Fruit fly (Drosophila melanogaster) whole organism, pupa: ENCODE data around the gene Hecw.

Source experiments
- CG10348 ChIP-seq: fragments of 200-800 bp; sonication (Bioruptor generic); IDR thresholded peaks from 2 replicates; pipeline ENCODE4 v1.3.6; 2022; ENCODE audit warnings: missing biosample characterization, missing genetic modification characterization
- CG12605 ChIP-seq: fragments of 200-800 bp; sonication (Bioruptor generic); IDR thresholded peaks from 2 replicates; pipeline ENCODE4 v1.3.6; 2022; ENCODE audit warnings: missing biosample characterization, missing genetic modification characterization
- CG13204 ChIP-seq: fragments of 200-800 bp; sonication (Bioruptor generic); optimal IDR thresholded peaks from 2 replicates; lab custom pipeline; 2018; ENCODE audit warnings: missing biosample characterization, mild to moderate bottlenecking, missing genetic modification characterization, moderate library complexity
- CG14655 ChIP-seq: fragments of 200-800 bp; sonication (Bioruptor generic); optimal IDR thresholded peaks from 3 replicates; lab custom pipeline; 2017; ENCODE audit warnings: mild to moderate bottlenecking, missing biosample characterization, missing genetic modification reagents, missing genetic modification characterization
- CG15710 ChIP-seq: fragments of 200-800 bp; sonication (Bioruptor generic); optimal IDR thresholded peaks from 2 replicates; lab custom pipeline; 2018; ENCODE audit warnings: missing biosample characterization, mild to moderate bottlenecking, missing genetic modification characterization, moderate library complexity
- CG17806 ChIP-seq: fragments of 200-800 bp; sonication (Bioruptor generic); optimal IDR thresholded peaks from 2 replicates; lab custom pipeline; 2018; ENCODE audit warnings: missing biosample characterization, mild to moderate bottlenecking, missing genetic modification characterization, moderate library complexity
- CG32121 ChIP-seq: fragments of 200-800 bp; sonication (Bioruptor generic); IDR thresholded peaks from 2 replicates; pipeline ENCODE4 v1.3.6; 2022; ENCODE audit warnings: missing biosample characterization, missing genetic modification characterization
- CG34367 ChIP-seq: fragments of 200-800 bp; sonication (Bioruptor generic); optimal IDR thresholded peaks from 2 replicates; lab custom pipeline; 2018; ENCODE audit warnings: missing biosample characterization, mild to moderate bottlenecking, missing genetic modification characterization
- CG4496 ChIP-seq: fragments of 200-800 bp; sonication (Bioruptor generic); IDR thresholded peaks from 3 replicates; pipeline ENCODE4 v1.3.6; 2022; ENCODE audit warnings: missing biosample characterization, missing genetic modification characterization
- CG8159 ChIP-seq: fragments of 200-800 bp; sonication (Bioruptor generic); optimal IDR thresholded peaks from 3 replicates; lab custom pipeline; 2018; ENCODE audit warnings: missing biosample characterization, mild to moderate bottlenecking, missing genetic modification characterization, moderate library complexity
- CG8301 ChIP-seq: fragments of 200-800 bp; sonication (Bioruptor generic); optimal IDR thresholded peaks from 2 replicates; lab custom pipeline; 2018; ENCODE audit warnings: missing biosample characterization, mild to moderate bottlenecking, missing genetic modification characterization
- CG9948 ChIP-seq: fragments of 200-800 bp; sonication (Bioruptor generic); optimal IDR thresholded peaks from 2 replicates; lab custom pipeline; 2018; ENCODE audit warnings: missing biosample characterization, mild to moderate bottlenecking, missing genetic modification characterization, moderate library complexity
- D1 ChIP-seq: fragments of 200-800 bp; sonication (Bioruptor generic); optimal IDR thresholded peaks from 2 replicates; lab custom pipeline; 2018; ENCODE audit warnings: missing biosample characterization, mild to moderate bottlenecking, missing genetic modification characterization, moderate library complexity
- EcR ChIP-seq: fragments of 200-800 bp; sonication (Bioruptor generic); optimal IDR thresholded peaks from 3 replicates; lab custom pipeline; 2019; ENCODE audit warnings: missing biosample characterization, missing genetic modification characterization, mild to moderate bottlenecking, moderate library complexity, missing genetic modification reagents
- Ets98B ChIP-seq: fragments of 200-800 bp; sonication (Bioruptor generic); IDR thresholded peaks from 2 replicates; pipeline ENCODE4 v1.3.6; 2022; ENCODE audit warnings: missing biosample characterization, missing genetic modification characterization
- Pif1A ChIP-seq: fragments of 200-800 bp; sonication (Bioruptor generic); optimal IDR thresholded peaks from 3 replicates; lab custom pipeline; 2016; ENCODE audit warnings: missing biosample characterization, missing genetic modification characterization
- Pif1B ChIP-seq: fragments of 200-800 bp; sonication (Bioruptor generic); optimal IDR thresholded peaks from 3 replicates; lab custom pipeline; 2016; ENCODE audit warnings: missing biosample characterization, missing genetic modification characterization
- Snoo ChIP-seq: fragments of 200-800 bp; sonication (Bioruptor generic); optimal IDR thresholded peaks from 3 replicates; lab custom pipeline; 2017; ENCODE audit warnings: missing biosample characterization, mild to moderate bottlenecking, missing genetic modification characterization, inconsistent platforms
- fd96Ca ChIP-seq: fragments of 200-800 bp; sonication (Bioruptor generic); IDR thresholded peaks from 3 replicates; pipeline ENCODE4 v1.3.6; 2022; ENCODE audit warnings: missing biosample characterization, missing genetic modification characterization
- gl ChIP-seq: fragments of 200-800 bp; sonication (Bioruptor generic); optimal IDR thresholded peaks from 2 replicates; lab custom pipeline; 2018; ENCODE audit warnings: missing biosample characterization, mild to moderate bottlenecking, missing genetic modification characterization
- rn ChIP-seq: fragments of 200-800 bp; sonication (Bioruptor generic); IDR thresholded peaks from 2 replicates; pipeline ENCODE4 v1.3.6; 2022; ENCODE audit warnings: missing biosample characterization, missing genetic modification characterization

Gene Hecw

DNA sequence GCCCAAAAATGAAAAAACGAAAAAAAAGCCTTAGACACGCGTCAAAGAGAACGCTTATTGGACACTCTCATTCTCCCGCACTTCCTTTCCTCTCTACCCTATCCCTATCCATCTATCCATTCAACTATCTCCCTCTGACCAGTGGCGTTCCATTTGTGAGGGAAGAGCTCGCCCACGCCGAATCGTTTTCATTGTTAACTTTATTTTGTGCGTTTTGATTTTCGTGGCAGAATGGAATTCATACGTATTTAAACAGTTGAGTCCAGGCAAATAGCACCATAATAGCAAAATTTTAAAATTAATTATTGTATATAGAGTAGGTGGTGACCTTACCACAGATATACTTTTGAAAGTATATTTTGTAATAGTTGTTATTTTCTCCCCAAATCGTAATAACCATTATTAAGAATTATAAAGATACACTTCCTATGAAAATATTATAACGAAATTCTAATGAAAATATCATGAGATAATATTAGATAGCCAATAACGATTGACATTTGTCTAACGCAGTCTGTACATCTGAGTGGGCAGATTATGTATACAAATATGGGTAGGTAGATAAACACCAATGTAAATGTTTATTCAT, 32.5 kb downstream of the Hecw start:
- TF ChIP-seq CG4496 (GFP tag; lab: Robert Waterston, UW) (peak; percentile 51; the same call in 1 of the 3 replicates), EcR (GFP tag; lab: Kevin White, UChicago) (no peak)

DNA sequence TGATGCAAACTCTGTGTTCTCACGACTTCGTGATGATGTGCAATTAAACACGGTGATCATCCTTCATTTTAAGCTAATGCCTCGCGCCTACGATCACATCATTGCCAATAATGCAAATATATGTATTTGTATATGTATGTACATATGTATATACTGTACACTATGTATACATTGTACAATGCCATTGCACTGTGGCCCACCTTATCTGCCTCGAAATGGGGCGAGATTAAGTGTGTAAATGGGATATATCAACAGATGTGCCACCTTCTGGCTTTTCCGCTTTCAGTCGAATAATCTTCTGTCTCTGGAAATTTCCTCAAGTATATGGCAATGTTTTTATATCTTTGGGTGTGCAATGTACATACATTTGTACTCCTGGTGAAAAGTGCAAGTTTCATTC, 36.1 kb downstream of the Hecw start:
- TF ChIP-seq CG17806 (tag; lab: Kevin White, UChicago): no peak
- no peak for TF ChIP-seq CG4496 (GFP tag; lab: Robert Waterston, UW)
- peak; percentile 56 for TF ChIP-seq EcR (GFP tag; lab: Kevin White, UChicago)
- no peak for TF ChIP-seq D1 (tag; lab: Kevin White, UChicago)
- TF ChIP-seq Ets98B (GFP tag; lab: Robert Waterston, UW): no peak
- peak; percentile 19 for TF ChIP-seq Pif1B (GFP tag; lab: Kevin White, UChicago)
- TF ChIP-seq CG12605 (GFP tag; lab: Robert Waterston, UW): no peak

DNA sequence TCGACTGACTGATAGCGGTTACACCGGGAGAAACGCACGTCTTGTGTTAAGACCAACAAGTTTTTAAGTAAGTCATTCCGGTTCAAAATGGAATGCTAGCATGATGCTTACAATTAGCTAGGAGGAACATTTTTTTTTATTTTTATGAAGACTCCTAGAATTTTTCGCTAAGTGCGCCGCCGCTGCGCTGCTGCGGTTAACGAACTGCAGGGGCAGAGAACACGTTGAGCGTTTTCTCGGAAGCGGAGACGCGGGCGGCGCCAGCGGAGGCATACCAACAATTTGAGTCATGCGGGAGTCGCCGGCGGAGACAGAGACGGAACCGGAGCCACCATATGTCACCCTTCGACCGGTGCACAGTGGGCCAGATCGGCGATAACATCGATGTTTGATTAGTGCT, 37.3 kb downstream of the Hecw start:
- TF ChIP-seq CG13204 (peak; percentile 97), CG14655 (GFP tag; lab: Kevin White, UChicago) (peak; percentile 97), Pif1B (GFP tag; lab: Kevin White, UChicago) (peak; percentile 98), CG32121 (peak; percentile 98), Snoo (tag; lab: Kevin White, UChicago) (peak; percentile 99), CG12605 (GFP tag; lab: Robert Waterston, UW) (peak; percentile 97), rn (peak; percentile 95), EcR (GFP tag; lab: Kevin White, UChicago) (peak; percentile 100), CG15710 (tag; lab: Kevin White, UChicago) (peak; percentile 97), CG17806 (tag; lab: Kevin White, UChicago) (peak; percentile 93), gl (tag; lab: Kevin White, UChicago) (peak; percentile 93), CG8301 (tag; lab: Kevin White, UChicago) (peak; percentile 94), Pif1A (GFP tag; lab: Kevin White, UChicago) (peak; percentile 98), CG8159 (tag; lab: Kevin White, UChicago) (peak; percentile 95), Ets98B (GFP tag; lab: Robert Waterston, UW) (peak; percentile 98), CG10348 (GFP tag; lab: Robert Waterston, UW) (peak; percentile 90), CG9948 (tag; lab: Kevin White, UChicago) (peak; percentile 93), CG34367 (tag; lab: Kevin White, UChicago) (peak; percentile 93), CG4496 (GFP tag; lab: Robert Waterston, UW) (peak; percentile 99), fd96Ca (GFP tag; lab: Robert Waterston, UW) (peak; percentile 99), D1 (tag; lab: Kevin White, UChicago) (no peak)
- TF ChIP-seq, all 21 proteins: peak for 20

DNA sequence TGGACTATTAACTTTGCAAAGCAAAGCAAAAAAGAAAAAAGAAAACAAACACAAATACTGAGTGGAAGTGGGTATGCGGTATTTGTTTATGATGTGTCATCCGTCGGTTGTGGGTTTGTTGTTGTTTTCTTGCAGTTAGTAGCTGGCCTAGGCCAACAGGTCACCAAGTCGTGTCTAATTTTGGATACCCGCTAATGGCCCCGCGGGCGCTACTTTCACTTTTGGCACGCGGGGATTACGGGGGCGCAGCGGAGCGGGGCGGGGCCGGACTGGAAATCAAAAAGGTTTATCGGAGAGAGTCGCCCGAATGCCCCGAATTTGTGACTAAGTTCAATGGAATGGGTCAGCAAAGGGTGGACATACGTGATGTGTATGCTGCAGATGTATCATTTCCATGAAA, 38.3 kb downstream of the Hecw start:
- TF ChIP-seq CG32121: no peak
- no peak for TF ChIP-seq EcR (GFP tag; lab: Kevin White, UChicago)
- no peak for TF ChIP-seq CG12605 (GFP tag; lab: Robert Waterston, UW)
- TF ChIP-seq CG17806 (tag; lab: Kevin White, UChicago): no peak
- TF ChIP-seq CG8301 (tag; lab: Kevin White, UChicago): no peak
- no peak for TF ChIP-seq CG15710 (tag; lab: Kevin White, UChicago)
- no peak for TF ChIP-seq CG14655 (GFP tag; lab: Kevin White, UChicago)
- no peak for TF ChIP-seq fd96Ca (GFP tag; lab: Robert Waterston, UW)
- no peak for TF ChIP-seq CG10348 (GFP tag; lab: Robert Waterston, UW)
- no peak for TF ChIP-seq CG9948 (tag; lab: Kevin White, UChicago)
- TF ChIP-seq gl (tag; lab: Kevin White, UChicago): no peak

DNA sequence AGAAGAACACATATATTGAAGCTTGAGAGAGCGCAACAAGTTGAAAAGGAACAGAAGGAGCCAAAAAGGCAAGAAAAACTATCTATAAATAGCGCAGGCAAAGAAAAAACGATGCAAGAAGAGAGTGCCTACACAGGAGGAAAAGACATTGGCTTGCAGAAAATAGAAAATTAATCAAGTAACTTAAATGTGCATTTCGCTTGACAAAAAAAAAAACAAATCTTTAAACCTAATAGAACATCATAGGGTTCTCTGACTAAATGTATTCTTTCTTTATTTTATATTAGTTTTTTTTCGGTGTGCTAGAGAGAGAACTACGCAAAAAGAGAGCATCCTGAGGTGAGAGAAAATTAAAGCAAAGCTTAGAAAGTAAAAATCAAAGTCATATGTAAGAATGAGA, 41.3 kb downstream of the Hecw start:
- TF ChIP-seq CG14655 (GFP tag; lab: Kevin White, UChicago) (peak; percentile 97), CG15710 (tag; lab: Kevin White, UChicago) (peak; percentile 94), Snoo (tag; lab: Kevin White, UChicago) (no peak), CG9948 (tag; lab: Kevin White, UChicago) (peak; percentile 95), CG17806 (tag; lab: Kevin White, UChicago) (peak; percentile 96), CG34367 (tag; lab: Kevin White, UChicago) (peak; percentile 93), CG10348 (GFP tag; lab: Robert Waterston, UW) (0 out of 2 replicates have a peak, but pooled peaks have one; percentile 34), gl (tag; lab: Kevin White, UChicago) (peak; percentile 80), fd96Ca (GFP tag; lab: Robert Waterston, UW) (peak; percentile 84), Pif1A (GFP tag; lab: Kevin White, UChicago) (peak; percentile 83), CG13204 (peak; percentile 77), CG32121 (peak; percentile 78), CG12605 (GFP tag; lab: Robert Waterston, UW) (peak; percentile 91), CG8301 (tag; lab: Kevin White, UChicago) (peak; percentile 96), CG8159 (tag; lab: Kevin White, UChicago) (peak; percentile 92), EcR (GFP tag; lab: Kevin White, UChicago) (peak; percentile 24), rn (peak; percentile 77), Pif1B (GFP tag; lab: Kevin White, UChicago) (peak; percentile 92), CG4496 (GFP tag; lab: Robert Waterston, UW) (peak; percentile 96), Ets98B (GFP tag; lab: Robert Waterston, UW) (peak; percentile 94), D1 (tag; lab: Kevin White, UChicago) (peak; percentile 83)
